Worm (Caenorhabditis elegans): Measurements from ENCODE around the gene let-754.
"Not testable (repeated sequence)": the region's sequence is repeated elsewhere in the genome, so short reads cannot be mapped to it uniquely, and the experiment has no call there.

Gene let-754

ce11 chrIII:7972061-7972460, 19.0 kb upstream of the let-754 start, which contains the start of gene F54H12.5 (continued):
- TF ChIP-seq cebp-1 (GFP tag; IDR thresholded peaks at IDR 0.05) (no peak), cebp-1 (tag; optimal IDR thresholded peaks at IDR 0.05) (no peak), snpc-3.4 (tag; optimal IDR thresholded peaks at IDR 0.05) (peak; percentile 21), ekl-4 (GFP tag; IDR thresholded peaks at IDR 0.05) (0 out of 2 replicates have a peak, but pooled peaks have one; percentile 52), attf-5 (GFP tag; optimal IDR thresholded peaks at IDR 0.05) (no peak), ceh-58 (GFP tag; IDR thresholded peaks at IDR 0.05) (no peak), Y56A3A.18 (GFP tag; IDR thresholded peaks at IDR 0.05) (0 out of 2 replicates have a peak, but pooled peaks have one; percentile 48)

- TF ChIP-seq F22D6.2 (tag; optimal IDR thresholded peaks at IDR 0.05), result no peak
- TF ChIP-seq xnd-1 (tag; optimal IDR thresholded peaks at IDR 0.05), result no peak
- TF ChIP-seq nhr-90 (tag; optimal IDR thresholded peaks at IDR 0.05), result no peak
- no peak for TF ChIP-seq pbrm-1 (GFP tag; IDR thresholded peaks at IDR 0.05)
- no peak for TF ChIP-seq attf-3 (GFP tag; conservative IDR thresholded peaks at IDR 0.05)
- no peak for TF ChIP-seq ztf-22 (GFP tag; optimal IDR thresholded peaks at IDR 0.05)
- no peak for TF ChIP-seq Y53G8AR.9 (GFP tag; conservative IDR thresholded peaks at IDR 0.05)
- no peak for TF ChIP-seq sptf-2 (GFP tag; optimal IDR thresholded peaks at IDR 0.05)
- no peak for TF ChIP-seq zfh-2 (GFP tag; conservative IDR thresholded peaks at IDR 0.05)
- no peak for TF ChIP-seq snpc-1.3 (tag; optimal IDR thresholded peaks at IDR 0.05; ENCODE audit: insufficient read depth)
- no peak for TF ChIP-seq egrh-3 (GFP tag; IDR thresholded peaks at IDR 0.05)
- no peak for TF ChIP-seq lin-40 (tag; optimal IDR thresholded peaks at IDR 0.05)
- no peak for TF ChIP-seq ceh-100 (GFP tag; IDR thresholded peaks at IDR 0.05)
Measured at ce11 chrIII:7969121-7969520, 16.0 kb upstream of the let-754 start, which contains the start of the genes F54H12.8 and F54H12.7. Gene F54H12.8 (minus strand): TSS chrIII:7969221. Gene F54H12.7 (plus strand): TSS chrIII:7969349.

ce11 chrIII:7965946-7966692, 13.0 kb upstream of the let-754 start:
- peak; percentile 44; the same call in 1 of the 2 replicates for TF ChIP-seq lin-26 (GFP tag; IDR thresholded peaks at IDR 0.05)
- peak; percentile 57 for TF ChIP-seq hmg-1.2 (GFP tag; IDR thresholded peaks at IDR 0.05)
- peak; percentile 38 for TF ChIP-seq B0261.1 (tag; optimal IDR thresholded peaks at IDR 0.05)
- peak; percentile 31 for TF ChIP-seq ztf-18 (tag; optimal IDR thresholded peaks at IDR 0.05)
- TF ChIP-seq rpc-1 (optimal IDR thresholded peaks at IDR 0.05), result peak; percentile 23
- TF ChIP-seq rpc-1 (tag; optimal IDR thresholded peaks at IDR 0.05), result peak; percentile 66
- peak; percentile 46; the same call in 1 of the 2 replicates for TF ChIP-seq madf-6 (GFP tag; IDR thresholded peaks at IDR 0.05)
- peak; percentile 14 for TF ChIP-seq tbp1 (GFP tag; optimal IDR thresholded peaks at IDR 0.05)

- not testable (repeated sequence) for TF ChIP-seq F22D6.2 (tag; optimal IDR thresholded peaks at IDR 0.05); F55B11.4 (tag; optimal IDR thresholded peaks at IDR 0.05; ENCODE audit: borderline replicate concordance, insufficient read depth); tlf-1 (GFP tag; optimal IDR thresholded peaks at IDR 0.05)
Measured at ce11 chrIII:7964281-7964680, 11.2 kb upstream of the let-754 start, which contains the start of gene F54H12.2. Gene F54H12.2 (plus strand): TSS chrIII:7964581.

ce11 chrIII:7962641-7963040, 9.5 kb upstream of the let-754 start, which contains the start of gene F54H12.4:
Gene F54H12.4 (minus strand): TSS chrIII:7962741.
- TF ChIP-seq him-1 (tag; optimal IDR thresholded peaks at IDR 0.05); egl-18 (GFP tag; IDR thresholded peaks at IDR 0.05); ets-4 (GFP tag; optimal IDR thresholded peaks at IDR 0.05): not testable (repeated sequence)

Measured in whole organism, young adult.